Fruit fly (Drosophila melanogaster): ENCODE results near the gene ssp2.

The ssp2 gene

dm6 chr3L:14004963-14005458, 40.0 kb downstream of the ssp2 start (continued):
- TF ChIP-seq gfzf (GFP tag; optimal IDR thresholded peaks at IDR 0.05) (peak; percentile 15), CG11723 (GFP tag; optimal IDR thresholded peaks at IDR 0.05) (peak; percentile 94), sima (GFP tag; optimal IDR thresholded peaks at IDR 0.05) (peak; percentile 69), chinmo (GFP tag; IDR thresholded peaks at IDR 0.05; ENCODE audit: partially characterized antibody) (peak; percentile 100), CG18599 (GFP tag; optimal IDR thresholded peaks at IDR 0.05) (peak; percentile 96), CG14050 (GFP tag; IDR thresholded peaks at IDR 0.05) (peak; percentile 96), bigmax (GFP tag; optimal IDR thresholded peaks at IDR 0.05) (peak; percentile 33), Lpt (GFP tag; optimal IDR thresholded peaks at IDR 0.05) (no peak), Ravus (GFP tag; IDR thresholded peaks at IDR 0.05) (peak; percentile 83), CG2889 (GFP tag; IDR thresholded peaks at IDR 0.05) (peak; percentile 95), Mad (GFP tag; optimal IDR thresholded peaks at IDR 0.05) (peak; percentile 95), vnd (GFP tag; IDR thresholded peaks at IDR 0.05; ENCODE audit: partially characterized antibody) (no peak), CG7745 (tag; optimal IDR thresholded peaks at IDR 0.05) (no peak), Vsx1 (GFP tag; optimal IDR thresholded peaks at IDR 0.05) (peak; percentile 89), CG8089 (GFP tag; optimal IDR thresholded peaks at IDR 0.05) (peak; percentile 91), H2.0 (GFP tag; IDR thresholded peaks at IDR 0.05) (peak; percentile 97), zfh1 (GFP tag; IDR thresholded peaks at IDR 0.05) (peak; percentile 94), maf-S (GFP tag; optimal IDR thresholded peaks at IDR 0.05) (peak; percentile 92), twi (tag; optimal IDR thresholded peaks at IDR 0.05) (peak; percentile 85), CG3847 (GFP tag; IDR thresholded peaks at IDR 0.05) (peak; percentile 93), Asciz (GFP tag; optimal IDR thresholded peaks at IDR 0.05) (peak; percentile 93), CG31441 (GFP tag; IDR thresholded peaks at IDR 0.05) (peak; percentile 93), CG3065 (GFP tag; optimal IDR thresholded peaks at IDR 0.05) (peak; percentile 75), CG6272 (GFP tag; IDR thresholded peaks at IDR 0.05) (peak; percentile 86), lov (optimal IDR thresholded peaks at IDR 0.05) (no peak), lov (GFP tag; IDR thresholded peaks at IDR 0.05) (peak; percentile 90), eyg (GFP tag; optimal IDR thresholded peaks at IDR 0.05) (peak; percentile 93), B-H1 (GFP tag; IDR thresholded peaks at IDR 0.05) (peak; percentile 95), NfI (GFP tag; optimal IDR thresholded peaks at IDR 0.05) (peak; percentile 98), amos (GFP tag; IDR thresholded peaks at IDR 0.05; ENCODE audit: partially characterized antibody) (peak; percentile 23; the same call in 1 of the 2 replicates), CG7928 (GFP tag; optimal IDR thresholded peaks at IDR 0.05) (peak; percentile 72), Myb (GFP tag; optimal IDR thresholded peaks at IDR 0.05) (peak; percentile 86), eve (GFP tag; optimal IDR thresholded peaks at IDR 0.05) (no peak), ash1 (GFP tag; optimal IDR thresholded peaks at IDR 0.05) (peak; percentile 34), slbo (GFP tag; IDR thresholded peaks at IDR 0.05) (peak; percentile 98), CG4707 (GFP tag; optimal IDR thresholded peaks at IDR 0.05) (peak; percentile 84), CG3407 (GFP tag; optimal IDR thresholded peaks at IDR 0.05) (peak; percentile 93), CG1832 (GFP tag; optimal IDR thresholded peaks at IDR 0.05) (peak; percentile 59), CG3163 (GFP tag; optimal IDR thresholded peaks at IDR 0.05) (peak; percentile 72), CG30431 (GFP tag; optimal IDR thresholded peaks at IDR 0.05) (peak; percentile 93), BtbVII (GFP tag; optimal IDR thresholded peaks at IDR 0.05) (peak; percentile 92), CG18619 (GFP tag; optimal IDR thresholded peaks at IDR 0.05) (peak; percentile 94), Max (GFP tag; optimal IDR thresholded peaks at IDR 0.05) (peak; percentile 92), lilli (GFP tag; optimal IDR thresholded peaks at IDR 0.05) (peak; percentile 97), Usf (GFP tag; optimal IDR thresholded peaks at IDR 0.05) (peak; percentile 66), CG8388 (GFP tag; optimal IDR thresholded peaks at IDR 0.05) (peak; percentile 90), CG31365 (tag; optimal IDR thresholded peaks at IDR 0.05) (peak; percentile 82), ase (GFP tag; IDR thresholded peaks at IDR 0.05) (peak; percentile 90), CG7839 (tag; optimal IDR thresholded peaks at IDR 0.05) (peak; percentile 96), wdn (GFP tag; IDR thresholded peaks at IDR 0.05) (peak; percentile 87), gro (GFP tag; optimal IDR thresholded peaks at IDR 0.05) (peak; percentile 93)
